Worm (Caenorhabditis elegans): ENCODE data around the gene cyp-29A4.

ce11 chrV:9645507-9645906, 9.0 kb upstream of the cyp-29A4 start, which contains the start of the genes atl-1 and hcp-2:
- TF ChIP-seq aly-2 (tag; optimal IDR thresholded peaks at IDR 0.05) = no peak
- no peak for TF ChIP-seq Y55F3AM.14 (GFP tag; optimal IDR thresholded peaks at IDR 0.05)
- no peak for TF ChIP-seq lsy-2 (tag; optimal IDR thresholded peaks at IDR 0.05)
- TF ChIP-seq elt-3 (tag; optimal IDR thresholded peaks at IDR 0.05) = no peak
- TF ChIP-seq nhr-23 (tag; optimal IDR thresholded peaks at IDR 0.05) = no peak
- TF ChIP-seq egl-27 (tag; optimal IDR thresholded peaks at IDR 0.05) = no peak
- TF ChIP-seq ama-1 (optimal IDR thresholded peaks at IDR 0.05) = no peak
- TF ChIP-seq mdl-1 (tag; optimal IDR thresholded peaks at IDR 0.05) = no peak
- no peak for TF ChIP-seq nhr-12 (tag; optimal IDR thresholded peaks at IDR 0.05)
- TF ChIP-seq unc-62 (GFP tag; optimal IDR thresholded peaks at IDR 0.05) = no peak
